Worm (Caenorhabditis elegans) whole organism, midembryonic: ENCODE results near the gene mrpl-44.

Experiments used
- T22C8.4 ChIP-seq: fragments of 200-800 bp; sonication (Bioruptor generic); IDR thresholded peaks from 2 replicates; pipeline ENCODE4 v1.3.6; 2022; ENCODE audit warnings: missing genetic modification characterization, missing compliant biosample characterization
- cog-1 ChIP-seq: sonication (generic microtip); optimal IDR thresholded peaks from 2 replicates; lab custom pipeline; 2016; ENCODE audit warnings: missing genetic modification characterization, missing compliant biosample characterization
- flt-1 ChIP-seq: fragments of 200-800 bp; sonication (Bioruptor generic); IDR thresholded peaks from 2 replicates; pipeline ENCODE4 v1.3.6; 2022; ENCODE audit warnings: missing genetic modification characterization, missing compliant biosample characterization
- klf-2 ChIP-seq: fragments of 200-800 bp; sonication (Bioruptor generic); conservative IDR thresholded peaks from 2 replicates; pipeline ENCODE4 v1.3.6; 2022; ENCODE audit warnings: missing genetic modification reagents, missing genetic modification characterization, missing compliant biosample characterization
- med-1 ChIP-seq: sonication (generic microtip); optimal IDR thresholded peaks from 2 replicates; lab custom pipeline; 2017; ENCODE audit warnings: missing genetic modification characterization, mild to moderate bottlenecking, missing compliant biosample characterization, antibody characterized with exemption, missing genetic modification reagents; ENCODE audit not compliant: insufficient read depth
- ref-1 ChIP-seq: fragments of 200-800 bp; sonication (Bioruptor generic); conservative IDR thresholded peaks from 2 replicates; pipeline ENCODE4 v1.3.6; 2022; ENCODE audit warnings: missing genetic modification reagents, missing genetic modification characterization, missing compliant biosample characterization
- tab-1 ChIP-seq: fragments of 200-800 bp; sonication (Bioruptor generic); IDR thresholded peaks from 2 replicates; pipeline ENCODE4 v1.3.6; 2022; ENCODE audit warnings: missing genetic modification characterization, missing compliant biosample characterization
- ztf-23 ChIP-seq: fragments of 200-800 bp; sonication (Bioruptor generic); IDR thresholded peaks from 2 replicates; pipeline ENCODE4 v1.3.6; 2022; ENCODE audit warnings: missing genetic modification reagents, missing genetic modification characterization, missing compliant biosample characterization
- ztf-29 ChIP-seq: fragments of 200-800 bp; sonication (Bioruptor generic); IDR thresholded peaks from 2 replicates; pipeline ENCODE4 v1.3.6; 2022; ENCODE audit warnings: missing genetic modification reagents, missing genetic modification characterization, missing compliant biosample characterization

Gene mrpl-44

DNA sequence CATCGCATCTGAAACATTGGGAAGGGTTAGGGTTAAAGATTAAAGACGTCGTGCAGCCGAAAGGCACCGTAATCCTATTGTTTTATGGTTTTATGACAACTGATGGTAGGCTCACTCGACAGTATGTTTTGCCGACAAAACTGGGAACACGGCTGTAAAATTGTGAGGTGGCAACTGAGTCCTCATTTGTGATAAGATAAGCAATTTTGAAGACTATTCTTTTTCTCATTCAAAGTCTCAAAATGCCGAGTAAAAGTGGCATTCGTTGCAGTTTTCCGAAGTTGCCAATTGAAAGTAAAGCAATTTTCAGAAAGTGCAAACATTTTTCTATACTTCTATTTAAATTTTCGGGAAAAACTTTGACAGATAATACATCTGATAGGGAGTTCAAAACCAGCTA, 19.5 kb downstream of the mrpl-44 start:
- TF ChIP-seq klf-2 (GFP tag; lab: Robert Waterston, UW) (no peak), ref-1 (GFP tag; lab: Robert Waterston, UW) (no peak), flt-1 (GFP tag; lab: Robert Waterston, UW) (no peak), tab-1 (GFP tag; lab: Robert Waterston, UW) (no peak), ztf-29 (GFP tag; lab: Robert Waterston, UW) (no peak), med-1 (GFP tag; lab: Kevin White, UChicago) (no peak), T22C8.4 (GFP tag; lab: Robert Waterston, UW) (no peak)

ce11 chrIII:9060267-9060666, 28.9 kb downstream of the mrpl-44 start:
- no peak for TF ChIP-seq med-1 (GFP tag; lab: Kevin White, UChicago)
- no peak for TF ChIP-seq ref-1 (GFP tag; lab: Robert Waterston, UW)
- TF ChIP-seq tab-1 (GFP tag; lab: Robert Waterston, UW) = no peak

DNA sequence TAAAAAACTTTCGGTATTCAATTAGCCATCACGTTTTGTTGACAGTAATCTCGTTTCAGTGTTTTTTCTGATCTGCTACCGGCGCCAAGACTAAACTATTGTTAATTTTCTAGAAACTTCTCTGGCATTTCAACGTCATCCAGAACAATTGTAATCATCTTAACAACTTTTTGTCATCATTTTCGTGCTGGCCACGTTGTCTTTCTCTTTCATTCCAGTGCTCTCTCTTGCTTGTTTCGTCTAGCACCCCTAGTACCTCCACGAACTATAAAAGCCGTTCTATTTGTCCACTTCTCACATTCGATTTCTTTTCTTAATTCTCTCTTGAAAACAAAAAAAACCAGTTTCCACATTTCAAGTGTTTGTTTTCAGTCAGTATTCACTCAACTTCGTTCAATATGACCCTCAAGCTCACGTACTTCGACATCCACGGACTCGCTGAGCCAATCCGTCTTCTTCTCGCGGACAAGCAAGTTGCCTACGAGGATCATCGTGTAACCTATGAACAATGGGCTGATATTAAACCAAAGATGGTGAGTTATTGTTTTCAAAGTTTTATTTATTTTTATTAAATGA, 30.1 kb downstream of the mrpl-44 start, which contains the start of gene gst-1:
Gene gst-1, plus strand, starts transcription at position 373 of the 576 bp plus-strand sequence.
- no peak for TF ChIP-seq flt-1 (GFP tag; lab: Robert Waterston, UW)
- no peak for TF ChIP-seq ztf-29 (GFP tag; lab: Robert Waterston, UW)
- TF ChIP-seq med-1 (GFP tag; lab: Kevin White, UChicago) = no peak

DNA sequence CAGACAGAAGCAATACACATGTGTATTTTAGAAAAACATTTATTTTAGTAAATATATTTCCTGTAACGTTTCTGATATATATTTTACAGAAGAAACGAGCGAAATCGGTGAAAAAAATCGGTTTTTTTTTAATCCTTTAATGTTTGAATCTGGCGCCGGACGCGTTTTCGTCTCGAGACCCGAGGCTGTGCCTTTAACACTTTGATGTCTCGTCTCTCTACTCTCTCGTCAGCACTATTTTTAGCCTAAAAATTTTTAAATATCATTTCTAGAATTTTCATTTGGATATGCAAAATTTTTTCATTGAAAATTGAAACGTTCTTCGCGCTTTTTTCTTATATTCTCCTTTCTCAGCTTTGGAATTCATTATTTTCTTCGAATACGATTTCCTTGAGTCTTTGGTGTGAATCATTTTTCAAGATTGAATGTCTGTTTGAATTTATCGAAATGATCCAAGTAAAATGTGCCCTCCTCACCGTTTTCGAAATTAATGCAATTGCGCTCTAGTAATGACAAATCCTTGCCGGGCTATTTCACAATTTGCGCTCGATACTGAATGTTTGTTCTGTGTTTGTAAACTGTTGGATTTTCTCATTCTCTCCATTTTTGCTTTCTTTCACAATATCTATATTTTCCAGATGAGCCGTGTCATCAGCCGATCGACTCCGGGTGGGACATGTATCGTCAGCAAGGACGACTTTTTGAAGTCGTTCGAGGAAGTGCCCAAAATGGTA, 34.6 kb downstream of the mrpl-44 start, which contains the start of gene cls-2:
Gene cls-2, plus strand, starts transcription at position 635 of the 734 bp plus-strand sequence.
- TF ChIP-seq cog-1 (tag; lab: Kevin White, UChicago) (no peak), T22C8.4 (GFP tag; lab: Robert Waterston, UW) (no peak), ztf-23 (GFP tag; lab: Robert Waterston, UW) (no peak), ref-1 (GFP tag; lab: Robert Waterston, UW) (no peak), tab-1 (GFP tag; lab: Robert Waterston, UW) (no peak), flt-1 (GFP tag; lab: Robert Waterston, UW) (no peak), klf-2 (GFP tag; lab: Robert Waterston, UW) (no peak), med-1 (GFP tag; lab: Kevin White, UChicago) (no peak), ztf-29 (GFP tag; lab: Robert Waterston, UW) (no peak)

DNA sequence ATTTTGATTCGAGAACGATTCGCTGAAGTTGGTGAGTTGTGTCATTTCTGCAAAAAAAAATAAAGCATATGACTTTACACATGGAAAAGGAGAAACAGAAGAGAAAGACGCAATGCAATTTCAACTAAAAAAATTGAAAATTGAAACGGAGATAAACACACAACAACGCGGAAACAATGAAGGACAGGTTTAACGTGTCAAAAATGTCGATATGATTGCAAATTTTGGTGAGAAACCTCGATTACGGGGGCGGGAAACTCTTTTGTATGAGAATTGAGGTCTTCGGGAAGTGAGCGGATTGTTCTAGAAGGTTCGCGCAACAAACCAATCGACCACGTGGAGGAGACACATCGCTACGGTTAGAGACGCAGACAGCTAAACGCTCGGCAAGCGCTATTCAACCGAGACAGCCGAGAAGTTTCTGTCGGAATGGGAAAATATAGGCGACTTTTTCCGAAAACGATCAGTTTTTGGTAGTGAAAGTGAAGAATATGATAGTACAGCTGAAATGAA, 35.4 kb downstream of the mrpl-44 start, which contains the start of gene R107.5:
Gene R107.5, minus strand, starts transcription at position 51 of the 513 bp plus-strand sequence.
- TF ChIP-seq T22C8.4 (GFP tag; lab: Robert Waterston, UW) (peak; percentile 52; the same call in 1 of the 2 replicates), ztf-23 (GFP tag; lab: Robert Waterston, UW) (peak; percentile 81), flt-1 (GFP tag; lab: Robert Waterston, UW) (peak; percentile 78), klf-2 (GFP tag; lab: Robert Waterston, UW) (no peak)

- TF ChIP-seq T22C8.4 (GFP tag; lab: Robert Waterston, UW) (no peak), cog-1 (tag; lab: Kevin White, UChicago) (no peak), ref-1 (GFP tag; lab: Robert Waterston, UW) (no peak), tab-1 (GFP tag; lab: Robert Waterston, UW) (no peak), med-1 (GFP tag; lab: Kevin White, UChicago) (no peak), ztf-23 (GFP tag; lab: Robert Waterston, UW) (no peak)
Measured at ce11 chrIII:9053263-9053662, 35.9 kb downstream of the mrpl-44 start.

DNA sequence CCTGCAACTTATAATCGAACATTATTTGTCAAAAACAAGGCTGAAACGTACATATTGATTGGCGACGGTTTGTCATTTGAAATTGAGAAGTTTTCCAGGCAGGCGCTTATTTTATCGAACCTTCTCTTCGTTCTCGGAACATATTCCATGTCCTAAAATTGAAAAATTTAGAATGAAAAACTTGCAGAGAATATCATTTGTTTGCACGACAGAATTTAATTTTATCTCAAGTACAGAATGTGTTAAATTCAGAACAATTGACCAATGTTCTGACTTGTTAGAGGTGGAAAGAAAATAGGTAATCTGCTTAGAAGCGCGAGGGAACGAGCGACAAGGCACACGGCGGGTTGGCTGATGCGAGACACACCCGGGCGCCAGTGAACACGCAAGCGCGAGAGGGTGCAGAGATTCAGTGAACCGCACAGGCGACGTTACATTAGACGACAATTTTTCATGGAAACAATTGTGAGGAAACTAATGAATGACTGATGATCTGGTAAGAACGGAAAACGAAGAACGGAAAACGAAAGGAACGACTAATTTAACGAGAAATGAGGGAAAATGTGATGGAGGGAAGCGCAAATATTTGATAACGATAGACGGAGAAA, 36.7 kb downstream of the mrpl-44 start:
- TF ChIP-seq ztf-29 (GFP tag; lab: Robert Waterston, UW) (0 out of 2 replicates have a peak, but pooled peaks have one; percentile 18), flt-1 (GFP tag; lab: Robert Waterston, UW) (no peak; the same call in 1 of the 2 replicates), klf-2 (GFP tag; lab: Robert Waterston, UW) (peak; percentile 38; the same call in 1 of the 2 replicates), T22C8.4 (GFP tag; lab: Robert Waterston, UW) (no peak)

ce11 chrIII:9051714-9052113, 37.5 kb downstream of the mrpl-44 start:
- TF ChIP-seq cog-1 (tag; lab: Kevin White, UChicago) (no peak), tab-1 (GFP tag; lab: Robert Waterston, UW) (no peak), ztf-23 (GFP tag; lab: Robert Waterston, UW) (no peak), klf-2 (GFP tag; lab: Robert Waterston, UW) (no peak), med-1 (GFP tag; lab: Kevin White, UChicago) (no peak), ref-1 (GFP tag; lab: Robert Waterston, UW) (no peak), T22C8.4 (GFP tag; lab: Robert Waterston, UW) (no peak), flt-1 (GFP tag; lab: Robert Waterston, UW) (no peak), ztf-29 (GFP tag; lab: Robert Waterston, UW) (no peak)

DNA sequence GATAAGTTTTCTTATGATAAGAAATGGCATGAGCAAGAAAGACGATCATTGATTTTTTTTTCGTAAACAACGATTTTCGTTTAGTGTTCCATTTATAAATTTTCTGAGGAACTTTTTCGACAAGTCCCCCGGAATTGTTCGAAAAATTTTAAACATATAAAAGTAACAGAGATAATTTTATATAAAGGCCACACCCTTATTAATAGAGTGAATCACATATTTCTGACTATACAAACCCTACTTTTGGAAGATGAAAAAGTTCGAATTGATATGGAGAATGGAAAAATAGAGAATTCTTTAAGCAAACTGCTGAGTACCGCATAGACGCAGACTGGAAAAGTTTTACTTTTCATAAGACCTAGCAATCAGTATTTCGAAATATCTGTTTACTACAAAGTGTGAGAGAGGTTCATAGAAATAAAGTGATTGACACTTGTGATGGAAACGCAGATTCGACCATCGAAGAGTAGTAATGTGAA, 38.0 kb downstream of the mrpl-44 start:
- TF ChIP-seq ztf-23 (GFP tag; lab: Robert Waterston, UW) (no peak), ref-1 (GFP tag; lab: Robert Waterston, UW) (no peak)
